Fruit fly (Drosophila melanogaster) Kc167 (cell line): Measurements from ENCODE around the gene Edg84A.

Experiments
- h ChIP-seq: fragments of >200 bp; optimal IDR thresholded peaks from 3 replicates; lab custom pipeline; 2018; ENCODE audit warnings: missing external identifiers
- insv ChIP-seq: fragments of >200 bp; optimal IDR thresholded peaks from 3 replicates; lab custom pipeline; 2018; ENCODE audit warnings: missing external identifiers
- psq ChIP-seq: fragments of >200 bp; optimal IDR thresholded peaks from 2 replicates; lab custom pipeline; 2017; ENCODE audit warnings: missing external identifiers
- ttk ChIP-seq: sonication (Bioruptor generic); optimal IDR thresholded peaks from 2 replicates; lab custom pipeline; 2017; ENCODE audit warnings: missing external identifiers

- no peak for TF ChIP-seq insv (lab: Kevin White, UChicago)
- TF ChIP-seq ttk, result no peak
- TF ChIP-seq h (lab: Kevin White, UChicago), result no peak
- no peak for TF ChIP-seq psq (lab: Kevin White, UChicago)
Observed at dm6 chr3R:6691658-6692057, 7.4 kb downstream of the Edg84A start, which contains the start of gene Ccp84Ae.
